Comparison of ENCODE assay signal across 1 fruit fly cellular context in the genomic region with DNA sequence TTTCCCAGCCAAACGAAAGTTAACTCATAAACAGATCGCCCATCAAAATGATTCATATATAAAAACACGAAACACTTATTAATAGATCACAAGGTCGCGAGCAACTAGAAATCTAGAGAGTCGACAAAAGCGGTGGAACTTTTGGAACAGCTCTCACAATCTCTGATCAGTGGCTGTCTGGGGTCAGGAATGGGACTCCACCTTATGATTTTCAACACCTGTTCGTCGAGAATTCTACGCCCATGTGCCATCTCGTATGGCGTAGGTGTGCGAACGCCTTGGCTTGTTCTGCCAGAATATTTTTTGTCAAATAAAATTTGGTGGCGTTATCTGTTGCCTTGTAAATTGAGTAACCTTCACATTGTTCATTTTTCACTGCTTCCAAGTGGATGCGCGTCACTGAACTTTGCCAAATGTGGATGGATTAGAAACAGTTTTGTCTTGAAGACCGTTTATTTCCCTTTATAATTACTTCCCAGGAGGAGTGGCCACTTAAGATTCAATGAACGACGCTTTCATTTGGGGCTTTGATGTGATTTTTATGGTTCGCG.
TF ChIP-seq lines count a peak whose summit lies in the region.

No protein-coding gene starts in this region.

TF ChIP-seq in whole organism, embryonic, 481 proteins besides CTCF, POLR2A, EP300 and RAD21 (continued from another document):
- TF ChIP-seq insv (GFP tag; optimal IDR thresholded peaks at IDR 0.05; lab: Kevin White, UChicago) (no peak), CG1647 (GFP tag; optimal IDR thresholded peaks at IDR 0.05; lab: Kevin White, UChicago) (peak; percentile 13), CG10654 (GFP tag; optimal IDR thresholded peaks at IDR 0.05; lab: Kevin White, UChicago) (no peak), NK7.1 (GFP tag; optimal IDR thresholded peaks at IDR 0.05; lab: Kevin White, UChicago) (no peak), klu (GFP tag; IDR thresholded peaks at IDR 0.05; lab: Robert Waterston, UW) (0 out of 2 replicates have a peak, but pooled peaks have one; percentile 41), ci (GFP tag; IDR thresholded peaks at IDR 0.05; lab: Robert Waterston, UW) (peak; percentile 34; the same call in 1 of the 3 replicates), D19A (tag; optimal IDR thresholded peaks at IDR 0.05; lab: Kevin White, UChicago) (no peak), CG7556 (GFP tag; optimal IDR thresholded peaks at IDR 0.05; lab: Kevin White, UChicago) (no peak), CG14441 (GFP tag; IDR thresholded peaks at IDR 0.05; lab: Robert Waterston, UW) (peak; percentile 43; the same call in 1 of the 2 replicates), mam (GFP tag; optimal IDR thresholded peaks at IDR 0.05; lab: Kevin White, UChicago) (peak; percentile 70), CG7786 (GFP tag; optimal IDR thresholded peaks at IDR 0.05; lab: Kevin White, UChicago) (peak; percentile 64), ranshi (GFP tag; IDR thresholded peaks at IDR 0.05; lab: Robert Waterston, UW) (peak; percentile 40; the same call in 1 of the 2 replicates), CG3281 (GFP tag; optimal IDR thresholded peaks at IDR 0.05; lab: Kevin White, UChicago) (peak; percentile 65), CG13894 (tag; optimal IDR thresholded peaks at IDR 0.05; lab: Kevin White, UChicago) (peak; percentile 80), lov (optimal IDR thresholded peaks at IDR 0.05; lab: Kevin White, UChicago) (no peak), lov (GFP tag; IDR thresholded peaks at IDR 0.05; lab: Robert Waterston, UW) (0 out of 3 replicates have a peak, but pooled peaks have one; percentile 17), Fer1 (GFP tag; optimal IDR thresholded peaks at IDR 0.05; lab: Kevin White, UChicago) (peak; percentile 51), CG18599 (GFP tag; optimal IDR thresholded peaks at IDR 0.05; lab: Kevin White, UChicago) (peak; percentile 79), CG12391 (tag; optimal IDR thresholded peaks at IDR 0.05; lab: Kevin White, UChicago) (no peak), CHES-1-like (GFP tag; optimal IDR thresholded peaks at IDR 0.05; lab: Kevin White, UChicago) (peak; percentile 44), chm (GFP tag; IDR thresholded peaks at IDR 0.05; lab: Robert Waterston, UW) (peak; percentile 40; the same call in 1 of the 2 replicates), Deaf1 (tag; optimal IDR thresholded peaks at IDR 0.05; lab: Kevin White, UChicago) (no peak), Hr78 (GFP tag; optimal IDR thresholded peaks at IDR 0.05; lab: Kevin White, UChicago) (peak in 1 of 2 experiments; percentile 5), CG13424 (tag; optimal IDR thresholded peaks at IDR 0.05; lab: Kevin White, UChicago) (peak; percentile 13), HmgD (GFP tag; optimal IDR thresholded peaks at IDR 0.05; lab: Kevin White, UChicago) (no peak), NfI (GFP tag; optimal IDR thresholded peaks at IDR 0.05; lab: Kevin White, UChicago) (peak; percentile 71), CG10147 (GFP tag; optimal IDR thresholded peaks at IDR 0.05; lab: Kevin White, UChicago) (no peak), HmgZ (tag; optimal IDR thresholded peaks at IDR 0.05; lab: Kevin White, UChicago) (peak; percentile 65), org-1 (GFP tag; optimal IDR thresholded peaks at IDR 0.05; lab: Kevin White, UChicago) (no peak), HHEX (GFP tag; optimal IDR thresholded peaks at IDR 0.05; lab: Kevin White, UChicago) (no peak), Mes4 (GFP tag; optimal IDR thresholded peaks at IDR 0.05; lab: Kevin White, UChicago) (no peak), Adf1 (GFP tag; IDR thresholded peaks at IDR 0.05; lab: Robert Waterston, UW) (peak; percentile 29; the same call in 1 of the 2 replicates), her (GFP tag; optimal IDR thresholded peaks at IDR 0.05; lab: Kevin White, UChicago) (peak; percentile 60), Dfd (GFP tag; optimal IDR thresholded peaks at IDR 0.05; lab: Kevin White, UChicago) (no peak), Hr51 (GFP tag; optimal IDR thresholded peaks at IDR 0.05; lab: Kevin White, UChicago) (peak in 1 of 2 experiments; percentile 10), CG6683 (GFP tag; optimal IDR thresholded peaks at IDR 0.05; lab: Kevin White, UChicago) (no peak), CG11504 (tag; optimal IDR thresholded peaks at IDR 0.05; lab: Kevin White, UChicago) (peak; percentile 23), tx (GFP tag; optimal IDR thresholded peaks at IDR 0.05; lab: Kevin White, UChicago) (peak; percentile 36), MBD-R2 (GFP tag; IDR thresholded peaks at IDR 0.05; lab: Robert Waterston, UW) (peak; percentile 43; the same call in 1 of the 2 replicates), CG15514 (GFP tag; optimal IDR thresholded peaks at IDR 0.05; lab: Kevin White, UChicago) (peak; percentile 30), Atf6 (GFP tag; IDR thresholded peaks at IDR 0.05; lab: Robert Waterston, UW) (peak; percentile 64), CG4282 (GFP tag; optimal IDR thresholded peaks at IDR 0.05; lab: Kevin White, UChicago) (no peak), Ada2b (GFP tag; IDR thresholded peaks at IDR 0.05; lab: Robert Waterston, UW) (peak; percentile 52; the same call in 1 of the 2 replicates), eve (GFP tag; optimal IDR thresholded peaks at IDR 0.05; lab: Kevin White, UChicago) (no peak), Hand (GFP tag; optimal IDR thresholded peaks at IDR 0.05; lab: Kevin White, UChicago) (peak; percentile 47), CG1602 (GFP tag; optimal IDR thresholded peaks at IDR 0.05; lab: Kevin White, UChicago) (no peak), D19B (GFP tag; optimal IDR thresholded peaks at IDR 0.05; lab: Kevin White, UChicago) (no peak), B-H2 (GFP tag; optimal IDR thresholded peaks at IDR 0.05; lab: Kevin White, UChicago) (peak; percentile 40), CG14710 (tag; optimal IDR thresholded peaks at IDR 0.05; lab: Kevin White, UChicago) (no peak), seq (GFP tag; IDR thresholded peaks at IDR 0.05; lab: Robert Waterston, UW) (0 out of 2 replicates have a peak, but pooled peaks have one; percentile 13), cwo (GFP tag; optimal IDR thresholded peaks at IDR 0.05; lab: Kevin White, UChicago) (peak; percentile 62), HLH3B (GFP tag; IDR thresholded peaks at IDR 0.05; lab: Robert Waterston, UW) (0 out of 2 replicates have a peak, but pooled peaks have one; percentile 9), abd-A (tag; optimal IDR thresholded peaks at IDR 0.05; lab: Kevin White, UChicago) (peak; percentile 68), CG12744 (GFP tag; optimal IDR thresholded peaks at IDR 0.05; lab: Kevin White, UChicago) (no peak), ken (GFP tag; IDR thresholded peaks at IDR 0.05; lab: Robert Waterston, UW) (peak; percentile 40; the same call in 1 of the 3 replicates), Bteb2 (GFP tag; optimal IDR thresholded peaks at IDR 0.05; lab: Kevin White, UChicago) (no peak), CG12071 (GFP tag; optimal IDR thresholded peaks at IDR 0.05; lab: Kevin White, UChicago) (peak; percentile 47), Pdp1 (GFP tag; optimal IDR thresholded peaks at IDR 0.05; lab: Kevin White, UChicago) (peak in 1 of 2 experiments; percentile 35), lab (GFP tag; optimal IDR thresholded peaks at IDR 0.05; lab: Kevin White, UChicago) (peak; percentile 73), crol (GFP tag; IDR thresholded peaks at IDR 0.05; lab: Robert Waterston, UW) (no peak), H2.0 (GFP tag; IDR thresholded peaks at IDR 0.05; lab: Robert Waterston, UW) (peak; percentile 37; the same call in 1 of the 2 replicates), Bdp1 (GFP tag; optimal IDR thresholded peaks at IDR 0.05; lab: Kevin White, UChicago) (no peak), CG11456 (GFP tag; IDR thresholded peaks at IDR 0.05; lab: Robert Waterston, UW) (peak; percentile 82), CG13123 (GFP tag; optimal IDR thresholded peaks at IDR 0.05; lab: Kevin White, UChicago) (no peak)
